Worm (Caenorhabditis elegans) whole organism, L3 larva: ENCODE measurements around the gene fbxa-19.

Source experiments
- ZK546.5 ChIP-seq: sonication (generic microtip); optimal IDR thresholded peaks from 2 replicates; lab custom pipeline; 2017; ENCODE audit warnings: missing biosample characterization, missing genetic modification characterization
- ama-1 ChIP-seq: fragments of 150-350 bp; optimal IDR thresholded peaks from 2 replicates; lab custom pipeline; 2018
- ceh-16 ChIP-seq: sonication (generic microtip); optimal IDR thresholded peaks from 2 replicates; lab custom pipeline; 2017; ENCODE audit warnings: missing biosample characterization, missing genetic modification characterization
- ceh-28 ChIP-seq: fragments of 150-350 bp; optimal IDR thresholded peaks from 2 replicates; lab custom pipeline; 2014; ENCODE audit warnings: missing biosample characterization, missing genetic modification reagents, missing genetic modification characterization
- ceh-82 ChIP-seq: fragments of 150-350 bp; optimal IDR thresholded peaks from 2 replicates; lab custom pipeline; 2014; ENCODE audit warnings: missing biosample characterization, missing genetic modification characterization
- ceh-9 ChIP-seq: sonication (generic microtip); optimal IDR thresholded peaks from 2 replicates; lab custom pipeline; 2018; ENCODE audit warnings: missing biosample characterization, missing genetic modification characterization
- daf-12 ChIP-seq: fragments of 150-350 bp; optimal IDR thresholded peaks from 2 replicates; lab custom pipeline; 2014; ENCODE audit warnings: missing biosample characterization, missing genetic modification reagents, missing genetic modification characterization
- egl-27 ChIP-seq: sonication (generic microtip); optimal IDR thresholded peaks from 4 replicates; lab custom pipeline; 2017; ENCODE audit warnings: missing biosample characterization, missing genetic modification reagents, missing genetic modification characterization
- egl-5 ChIP-seq: fragments of 150-350 bp; optimal IDR thresholded peaks from 2 replicates; lab custom pipeline; 2017; ENCODE audit warnings: missing biosample characterization, missing genetic modification reagents, missing genetic modification characterization, inconsistent platforms
- elt-2 ChIP-seq: sonication (generic microtip); optimal IDR thresholded peaks from 2 replicates; lab custom pipeline; 2016; ENCODE audit warnings: missing genetic modification reagents, mild to moderate bottlenecking, missing genetic modification characterization, missing compliant biosample characterization
- fkh-10 ChIP-seq: sonication (generic microtip); optimal IDR thresholded peaks from 2 replicates; lab custom pipeline; 2017; ENCODE audit warnings: missing biosample characterization, missing genetic modification reagents, missing genetic modification characterization
- fkh-2 ChIP-seq: fragments of 150-350 bp; optimal IDR thresholded peaks from 2 replicates; lab custom pipeline; 2014; ENCODE audit warnings: missing biosample characterization, missing genetic modification reagents, missing genetic modification characterization
- fos-1 ChIP-seq: fragments of 150-350 bp; optimal IDR thresholded peaks from 2 replicates; lab custom pipeline; 2014; ENCODE audit warnings: missing biosample characterization, missing genetic modification characterization
- hmg-11 ChIP-seq: sonication (generic microtip); optimal IDR thresholded peaks from 2 replicates; lab custom pipeline; 2016; ENCODE audit warnings: missing genetic modification characterization, missing compliant biosample characterization
- jun-1 ChIP-seq: fragments of 150-350 bp; optimal IDR thresholded peaks from 2 replicates; lab custom pipeline; 2014; ENCODE audit warnings: missing biosample characterization, missing genetic modification reagents, missing genetic modification characterization
- lin-15B ChIP-seq: fragments of 150-350 bp; optimal IDR thresholded peaks from 2 replicates; lab custom pipeline; 2014; ENCODE audit warnings: missing biosample characterization, missing genetic modification characterization
- lsy-12 ChIP-seq: sonication (generic microtip); optimal IDR thresholded peaks from 2 replicates; lab custom pipeline; 2016; ENCODE audit warnings: mild to moderate bottlenecking, missing genetic modification characterization, missing compliant biosample characterization
- mdl-1 ChIP-seq: fragments of 150-350 bp; optimal IDR thresholded peaks from 2 replicates; lab custom pipeline; 2014; ENCODE audit warnings: missing biosample characterization, missing genetic modification characterization
- nhr-12 ChIP-seq: fragments of 150-350 bp; optimal IDR thresholded peaks from 2 replicates; lab custom pipeline; 2014; ENCODE audit warnings: missing biosample characterization, missing genetic modification characterization
- nhr-23 ChIP-seq: fragments of 150-350 bp; optimal IDR thresholded peaks from 2 replicates; lab custom pipeline; 2014; ENCODE audit warnings: missing biosample characterization, missing genetic modification reagents, missing genetic modification characterization
- nhr-237 ChIP-seq: fragments of 150-350 bp; optimal IDR thresholded peaks from 2 replicates; lab custom pipeline; 2014; ENCODE audit warnings: missing biosample characterization, missing genetic modification characterization
- nhr-25 ChIP-seq: sonication (generic microtip); optimal IDR thresholded peaks from 2 replicates; lab custom pipeline; 2017; ENCODE audit warnings: missing biosample characterization, missing genetic modification characterization
- nhr-28 ChIP-seq: fragments of 150-350 bp; optimal IDR thresholded peaks from 2 replicates; lab custom pipeline; 2014; ENCODE audit warnings: missing biosample characterization, missing genetic modification characterization
- nhr-43 ChIP-seq: sonication (generic microtip); optimal IDR thresholded peaks from 2 replicates; lab custom pipeline; 2016; ENCODE audit warnings: mild to moderate bottlenecking, missing genetic modification characterization, missing compliant biosample characterization; ENCODE audit not compliant: poor library complexity, severe bottlenecking
- nhr-76 ChIP-seq: fragments of 150-350 bp; sonication (generic microtip); optimal IDR thresholded peaks from 5 replicates; lab custom pipeline; 2014; ENCODE audit warnings: missing biosample characterization, missing genetic modification characterization
- nhr-77 ChIP-seq: fragments of 150-350 bp; optimal IDR thresholded peaks from 2 replicates; lab custom pipeline; 2014; ENCODE audit warnings: missing biosample characterization, missing genetic modification characterization
- pha-4 ChIP-seq: fragments of 150-350 bp; optimal IDR thresholded peaks from 2 replicates; lab custom pipeline; 2014; ENCODE audit warnings: missing biosample characterization, missing genetic modification reagents, missing genetic modification characterization
- pqm-1 ChIP-seq: fragments of 150-350 bp; optimal IDR thresholded peaks from 2 replicates; lab custom pipeline; 2017; ENCODE audit warnings: missing biosample characterization, missing genetic modification characterization, inconsistent platforms
- sea-2 ChIP-seq: fragments of 150-350 bp; sonication (generic microtip); optimal IDR thresholded peaks from 4 replicates; lab custom pipeline; 2014; ENCODE audit warnings: missing biosample characterization, missing genetic modification reagents, missing genetic modification characterization
- skn-1 ChIP-seq: fragments of 150-350 bp; optimal IDR thresholded peaks from 2 replicates; lab custom pipeline; 2014; ENCODE audit warnings: missing biosample characterization, missing genetic modification characterization
- snpc-4 ChIP-seq: fragments of 150-350 bp; optimal IDR thresholded peaks from 2 replicates; lab custom pipeline; 2014; ENCODE audit warnings: missing biosample characterization, missing genetic modification characterization
- unc-62 ChIP-seq: fragments of 150-350 bp; sonication (generic microtip); optimal IDR thresholded peaks from 4 replicates; lab custom pipeline; 2014; ENCODE audit warnings: missing biosample characterization, missing genetic modification reagents, missing genetic modification characterization
- zag-1 ChIP-seq: fragments of 150-350 bp; optimal IDR thresholded peaks from 2 replicates; lab custom pipeline; 2014; ENCODE audit warnings: missing biosample characterization, missing genetic modification characterization
- ztf-11 ChIP-seq: fragments of 150-350 bp; optimal IDR thresholded peaks from 2 replicates; lab custom pipeline; 2014; ENCODE audit warnings: missing biosample characterization, missing genetic modification characterization
- ztf-4 ChIP-seq: fragments of 150-350 bp; optimal IDR thresholded peaks from 2 replicates; lab custom pipeline; 2014; ENCODE audit warnings: missing biosample characterization, missing genetic modification characterization

The fbxa-19 gene

ce11 chrIII:1303414-1303813 is 11.8 kb upstream of the fbxa-19 start, which contains the start of gene fbxa-75:
Gene fbxa-75, plus strand, starts transcription at chrIII:1303714.
- TF ChIP-seq zag-1 (tag; lab: Kevin White, UChicago) (no peak), ZK546.5 (tag; lab: Kevin White, UChicago) (no peak), fos-1 (no peak), elt-2 (tag; lab: Kevin White, UChicago) (no peak), daf-12 (tag; lab: Kevin White, UChicago) (no peak), mdl-1 (tag; lab: Kevin White, UChicago) (no peak), fkh-2 (tag; lab: Kevin White, UChicago) (no peak), ceh-82 (tag; lab: Kevin White, UChicago) (no peak)

DNA sequence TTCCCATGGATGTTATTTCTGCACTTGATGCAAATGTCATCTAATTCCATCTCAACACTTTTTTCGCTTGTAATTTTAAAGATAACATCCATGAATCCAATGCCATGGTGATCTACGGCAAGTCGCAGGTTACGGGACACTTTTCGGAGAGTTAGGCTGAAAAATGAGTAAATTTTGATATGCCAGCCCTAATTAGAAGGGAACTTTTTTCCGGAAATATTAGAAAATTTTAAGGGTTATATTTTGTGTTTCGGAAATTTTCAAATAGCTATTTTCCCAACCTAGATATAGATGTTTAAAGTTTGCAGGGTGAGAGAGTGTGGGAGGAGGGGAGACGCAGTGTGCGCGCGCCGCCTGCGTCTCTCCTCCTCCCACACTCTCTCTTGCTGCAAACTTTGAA is 7.9 kb upstream of the fbxa-19 start:
- TF ChIP-seq mdl-1 (tag; lab: Kevin White, UChicago) (no peak), ZK546.5 (tag; lab: Kevin White, UChicago) (no peak), sea-2 (no peak), ceh-28 (no peak), skn-1 (tag; lab: Kevin White, UChicago) (no peak), lsy-12 (tag; lab: Kevin White, UChicago) (no peak), nhr-237 (tag; lab: Kevin White, UChicago) (no peak), nhr-77 (tag; lab: Kevin White, UChicago) (no peak), jun-1 (tag; lab: Kevin White, UChicago) (no peak), nhr-43 (tag; lab: Kevin White, UChicago) (no peak), fkh-10 (GFP tag; lab: Kevin White, UChicago) (no peak), egl-27 (tag; lab: Kevin White, UChicago) (no peak), daf-12 (tag; lab: Kevin White, UChicago) (no peak), unc-62 (GFP tag; lab: Kevin White, UChicago) (no peak), nhr-28 (tag; lab: Kevin White, UChicago) (no peak), snpc-4 (tag; lab: Kevin White, UChicago) (no peak)

- no peak for TF ChIP-seq mdl-1 (tag; lab: Kevin White, UChicago)
- no peak for TF ChIP-seq skn-1 (tag; lab: Kevin White, UChicago)
- no peak for TF ChIP-seq nhr-28 (tag; lab: Kevin White, UChicago)
- TF ChIP-seq nhr-25 (tag; lab: Kevin White, UChicago): no peak
- TF ChIP-seq ZK546.5 (tag; lab: Kevin White, UChicago): no peak
- TF ChIP-seq lsy-12 (tag; lab: Kevin White, UChicago): no peak
- TF ChIP-seq elt-2 (tag; lab: Kevin White, UChicago): peak; percentile 67
- no peak for TF ChIP-seq snpc-4 (tag; lab: Kevin White, UChicago)
- TF ChIP-seq pqm-1 (tag; lab: Kevin White, UChicago): peak; percentile 67
- peak; percentile 77 for TF ChIP-seq pha-4
These were observed 7.0 kb upstream of the fbxa-19 start, which contains the start of gene fbxa-79 for ce11 chrIII:1308209-1308608. Gene fbxa-79, minus strand, starts transcription at chrIII:1308294.

DNA sequence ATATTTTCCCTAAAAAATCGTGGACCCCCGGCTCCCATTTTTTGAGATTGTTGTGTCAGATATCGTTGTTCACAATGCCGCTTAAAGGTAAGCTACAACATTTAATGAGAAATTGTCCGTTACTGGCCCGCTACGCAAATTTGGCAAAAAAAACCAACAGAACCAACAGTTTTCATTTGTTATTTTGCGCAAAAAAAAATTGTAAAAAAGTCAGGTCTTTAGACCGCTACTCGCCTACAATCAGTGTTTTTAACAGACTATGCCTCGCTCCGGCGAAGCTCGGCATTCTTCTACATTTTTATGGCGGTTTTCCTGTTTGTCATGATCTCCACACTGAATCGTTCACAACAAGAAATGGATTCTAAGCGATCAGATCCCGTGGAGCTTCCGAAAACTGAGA is 6.3 kb upstream of the fbxa-19 start, which contains the start of gene Y82E9BL.12:
Gene Y82E9BL.12, plus strand, starts transcription at position 301 of the 400 bp plus-strand sequence.
- no peak for TF ChIP-seq ceh-9 (tag; lab: Kevin White, UChicago)
- TF ChIP-seq egl-5 (tag; lab: Kevin White, UChicago): no peak
- no peak for TF ChIP-seq ama-1 (lab: Kevin White, UChicago)
- TF ChIP-seq nhr-23 (tag; lab: Kevin White, UChicago): no peak
- no peak for TF ChIP-seq nhr-76 (tag; lab: Kevin White, UChicago)
- no peak for TF ChIP-seq fkh-2 (tag; lab: Kevin White, UChicago)
- no peak for TF ChIP-seq daf-12 (tag; lab: Kevin White, UChicago)
- no peak for TF ChIP-seq sea-2
- no peak for TF ChIP-seq ztf-4 (tag; lab: Kevin White, UChicago)
- TF ChIP-seq mdl-1 (tag; lab: Kevin White, UChicago): no peak
- no peak for TF ChIP-seq fos-1
- no peak for TF ChIP-seq hmg-11 (tag; lab: Kevin White, UChicago)

- no peak for TF ChIP-seq ztf-11 (tag; lab: Kevin White, UChicago)
- no peak for TF ChIP-seq nhr-12 (tag; lab: Kevin White, UChicago)
- no peak for TF ChIP-seq pha-4
- TF ChIP-seq elt-2 (tag; lab: Kevin White, UChicago): no peak
- TF ChIP-seq ceh-28: no peak
- no peak for TF ChIP-seq lin-15B (tag; lab: Kevin White, UChicago)
- TF ChIP-seq ceh-16: no peak
These were observed 3.8 kb upstream of the fbxa-19 start for ce11 chrIII:1311367-1311766.
